Fruit fly (Drosophila melanogaster) whole organism, prepupa: ENCODE data around the gene CG14322.

ENCODE experiments used
- Blimp-1 ChIP-seq: fragments of 200-800 bp; sonication (Bioruptor generic); optimal IDR thresholded peaks from 3 replicates; lab custom pipeline; 2017; ENCODE audit warnings: missing biosample characterization, missing genetic modification characterization, mild to moderate bottlenecking, moderate library complexity, missing genetic modification reagents
- CG15336 ChIP-seq: fragments of 200-800 bp; sonication (Bioruptor generic); IDR thresholded peaks from 2 replicates; pipeline ENCODE4 v1.3.6; 2022; ENCODE audit warnings: missing biosample characterization, missing genetic modification characterization
- CG1621 ChIP-seq: fragments of 200-800 bp; sonication (Bioruptor generic); optimal IDR thresholded peaks from 3 replicates; lab custom pipeline; 2018; ENCODE audit warnings: missing biosample characterization, mild to moderate bottlenecking, missing genetic modification characterization
- CG16779 ChIP-seq: fragments of 200-800 bp; sonication (Bioruptor generic); optimal IDR thresholded peaks from 3 replicates; lab custom pipeline; 2017; ENCODE audit warnings: missing biosample characterization, mild to moderate bottlenecking, missing genetic modification characterization
- CG3032 ChIP-seq: fragments of 200-800 bp; optimal IDR thresholded peaks from 2 replicates; lab custom pipeline; 2019; ENCODE audit warnings: missing biosample characterization, mild to moderate bottlenecking, missing genetic modification characterization, moderate library complexity
- CG34406 ChIP-seq: fragments of 200-800 bp; sonication (Bioruptor generic); optimal IDR thresholded peaks from 3 replicates; lab custom pipeline; 2016; ENCODE audit warnings: missing biosample characterization, missing genetic modification characterization
- CG3919 ChIP-seq: fragments of 200-800 bp; sonication (Bioruptor generic); optimal IDR thresholded peaks from 3 replicates; lab custom pipeline; 2016; ENCODE audit warnings: missing biosample characterization, missing genetic modification characterization
- CG6792 ChIP-seq: fragments of 200-800 bp; sonication (Bioruptor generic); optimal IDR thresholded peaks from 3 replicates; lab custom pipeline; 2016; ENCODE audit warnings: missing biosample characterization, missing genetic modification characterization
- CG6808 ChIP-seq: fragments of 200-800 bp; sonication (Bioruptor generic); optimal IDR thresholded peaks from 3 replicates; lab custom pipeline; 2017; ENCODE audit warnings: missing biosample characterization, missing genetic modification characterization, mild to moderate bottlenecking, moderate library complexity, missing genetic modification reagents
- CG6854 ChIP-seq: fragments of 200-800 bp; sonication (Bioruptor generic); optimal IDR thresholded peaks from 2 replicates; lab custom pipeline; 2017; ENCODE audit warnings: missing biosample characterization, mild to moderate bottlenecking, missing genetic modification characterization
- CG7368 ChIP-seq: fragments of 200-800 bp; sonication (Bioruptor generic); optimal IDR thresholded peaks from 3 replicates; lab custom pipeline; 2016; ENCODE audit warnings: missing biosample characterization, missing genetic modification characterization
- CG8119 ChIP-seq: fragments of 200-800 bp; sonication (Bioruptor generic); IDR thresholded peaks from 3 replicates; pipeline ENCODE4 v1.3.6; 2022; ENCODE audit warnings: missing biosample characterization, missing genetic modification characterization
- CG9139 ChIP-seq: fragments of 200-800 bp; sonication (Bioruptor generic); optimal IDR thresholded peaks from 3 replicates; lab custom pipeline; 2017; ENCODE audit warnings: missing biosample characterization, mild to moderate bottlenecking, missing genetic modification characterization
- Eip78C ChIP-seq: fragments of 200-800 bp; sonication (Bioruptor generic); peaks from one replicate; lab custom pipeline; 2016; ENCODE audit warnings: missing biosample characterization, missing genetic modification characterization
- Ets21C ChIP-seq: fragments of 200-800 bp; sonication (Bioruptor generic); optimal IDR thresholded peaks from 3 replicates; lab custom pipeline; 2016; ENCODE audit warnings: missing biosample characterization, missing genetic modification characterization
- Hr38 ChIP-seq: sonication (Bioruptor generic); optimal IDR thresholded peaks from 2 replicates; lab custom pipeline; 2016; ENCODE audit warnings: missing biosample characterization, missing genetic modification characterization
- Hr4 ChIP-seq: fragments of 200-800 bp; sonication (Bioruptor generic); optimal IDR thresholded peaks from 3 replicates; lab custom pipeline; 2016; ENCODE audit warnings: missing biosample characterization, missing genetic modification characterization
- Lpt ChIP-seq: fragments of 200-800 bp; sonication (Bioruptor generic); optimal IDR thresholded peaks from 3 replicates; lab custom pipeline; 2016; ENCODE audit warnings: missing biosample characterization, missing genetic modification characterization
- Smox ChIP-seq: fragments of 200-800 bp; sonication (Bioruptor generic); optimal IDR thresholded peaks from 3 replicates; lab custom pipeline; 2016; ENCODE audit warnings: missing biosample characterization, missing genetic modification characterization
- Sox102F ChIP-seq: fragments of 200-800 bp; sonication (Bioruptor generic); optimal IDR thresholded peaks from 2 replicates; lab custom pipeline; 2016; ENCODE audit warnings: missing biosample characterization, mild to moderate bottlenecking, missing genetic modification characterization
- Sox14 ChIP-seq: fragments of 200-800 bp; sonication (Bioruptor generic); optimal IDR thresholded peaks from 3 replicates; lab custom pipeline; 2016; ENCODE audit warnings: missing biosample characterization, missing genetic modification characterization
- achi ChIP-seq: fragments of 200-800 bp; sonication (Bioruptor generic); optimal IDR thresholded peaks from 3 replicates; lab custom pipeline; 2016; ENCODE audit warnings: missing biosample characterization, missing genetic modification characterization
- acj6 ChIP-seq: fragments of 200-800 bp; sonication (Bioruptor generic); optimal IDR thresholded peaks from 3 replicates; lab custom pipeline; 2016; ENCODE audit warnings: missing biosample characterization, missing genetic modification characterization
- esn ChIP-seq: fragments of 200-800 bp; sonication (Bioruptor generic); optimal IDR thresholded peaks from 2 replicates; lab custom pipeline; 2016; ENCODE audit warnings: missing biosample characterization, mild to moderate bottlenecking, missing genetic modification characterization, moderate library complexity
- fd85E ChIP-seq: fragments of 200-800 bp; sonication (Bioruptor generic); optimal IDR thresholded peaks from 3 replicates; lab custom pipeline; 2016; ENCODE audit warnings: missing biosample characterization, missing genetic modification characterization
- lz ChIP-seq: fragments of 200-800 bp; sonication (Bioruptor generic); optimal IDR thresholded peaks from 3 replicates; lab custom pipeline; 2016; ENCODE audit warnings: missing biosample characterization, missing genetic modification characterization
- pdm3 ChIP-seq: fragments of 200-800 bp; sonication (Bioruptor generic); optimal IDR thresholded peaks from 3 replicates; lab custom pipeline; 2016; ENCODE audit warnings: missing biosample characterization, missing genetic modification characterization
- ss ChIP-seq, 2 experiments: fragments of 200-800 bp; sonication (Bioruptor generic); optimal IDR thresholded peaks; 2 replicates in 1 of 2; 3 replicates in 1 of 2; lab custom pipeline; 2017 to 2018; ENCODE audit warnings: mild to moderate bottlenecking in 2 of 2, missing biosample characterization in 2 of 2, missing genetic modification characterization in 2 of 2, moderate library complexity in 1 of 2
- svp ChIP-seq: fragments of 200-800 bp; sonication (Bioruptor generic); peaks from one replicate; lab custom pipeline; 2016; ENCODE audit warnings: missing biosample characterization, missing genetic modification characterization
- topi ChIP-seq: fragments of 200-800 bp; sonication (Bioruptor generic); optimal IDR thresholded peaks from 3 replicates; lab custom pipeline; 2016; ENCODE audit warnings: missing biosample characterization, missing genetic modification characterization
- vri ChIP-seq: fragments of 200-800 bp; sonication (Bioruptor generic); optimal IDR thresholded peaks from 3 replicates; lab custom pipeline; 2016; ENCODE audit warnings: missing biosample characterization, mild to moderate bottlenecking, missing genetic modification characterization

CG14322 gene

DNA sequence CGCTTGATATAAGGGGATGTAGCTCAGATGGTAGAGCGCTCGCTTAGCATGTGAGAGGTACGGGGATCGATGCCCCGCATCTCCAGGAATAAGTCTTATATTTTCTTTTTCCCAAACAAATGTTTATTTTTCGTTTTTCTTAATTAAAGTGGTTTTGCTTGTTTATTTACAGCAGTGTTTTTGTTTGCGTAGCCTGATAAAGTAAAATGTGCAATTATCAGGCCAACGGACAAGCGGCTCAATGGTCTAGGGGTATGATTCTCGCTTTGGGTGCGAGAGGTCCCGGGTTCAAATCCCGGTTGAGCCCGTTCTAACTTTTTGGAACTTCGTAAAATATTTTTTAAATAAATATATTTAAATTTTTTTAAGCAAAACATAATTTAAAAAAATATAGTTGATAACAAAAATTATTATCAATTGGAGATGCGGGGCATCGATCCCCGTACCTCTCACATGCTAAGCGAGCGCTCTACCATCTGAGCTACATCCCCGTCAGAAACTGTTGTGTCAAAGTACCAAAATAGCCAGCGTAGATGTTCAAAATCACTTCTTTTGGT lies 27.7 kb upstream of the CG14322 start (continued):
- TF ChIP-seq vri (peak; percentile 42), achi (no peak), CG15336 (peak; percentile 51), lz (GFP tag; lab: Kevin White, UChicago) (no peak), Ets21C (no peak), CG8119 (peak; percentile 82), fd85E (GFP tag; lab: Kevin White, UChicago) (no peak), CG7368 (no peak), Blimp-1 (GFP tag; lab: Kevin White, UChicago) (no peak), ss (GFP tag; optimal IDR thresholded peaks at IDR 0.05; lab: Kevin White, UChicago) (peak; percentile 86 to 88), esn (GFP tag; lab: Kevin White, UChicago) (peak; percentile 6), CG6792 (no peak), Hr4 (GFP tag; lab: Kevin White, UChicago) (no peak), Sox14 (GFP tag; lab: Kevin White, UChicago) (no peak), acj6 (GFP tag; lab: Kevin White, UChicago) (no peak), CG6854 (GFP tag; lab: Kevin White, UChicago) (peak; percentile 73), CG6808 (GFP tag; lab: Kevin White, UChicago) (peak; percentile 77), CG9139 (GFP tag; lab: Kevin White, UChicago) (peak; percentile 88), topi (GFP tag; lab: Kevin White, UChicago) (peak; percentile 0), CG3919 (GFP tag; lab: Kevin White, UChicago) (peak; percentile 38)
- TF ChIP-seq, all 60 proteins: peak for 29

DNA sequence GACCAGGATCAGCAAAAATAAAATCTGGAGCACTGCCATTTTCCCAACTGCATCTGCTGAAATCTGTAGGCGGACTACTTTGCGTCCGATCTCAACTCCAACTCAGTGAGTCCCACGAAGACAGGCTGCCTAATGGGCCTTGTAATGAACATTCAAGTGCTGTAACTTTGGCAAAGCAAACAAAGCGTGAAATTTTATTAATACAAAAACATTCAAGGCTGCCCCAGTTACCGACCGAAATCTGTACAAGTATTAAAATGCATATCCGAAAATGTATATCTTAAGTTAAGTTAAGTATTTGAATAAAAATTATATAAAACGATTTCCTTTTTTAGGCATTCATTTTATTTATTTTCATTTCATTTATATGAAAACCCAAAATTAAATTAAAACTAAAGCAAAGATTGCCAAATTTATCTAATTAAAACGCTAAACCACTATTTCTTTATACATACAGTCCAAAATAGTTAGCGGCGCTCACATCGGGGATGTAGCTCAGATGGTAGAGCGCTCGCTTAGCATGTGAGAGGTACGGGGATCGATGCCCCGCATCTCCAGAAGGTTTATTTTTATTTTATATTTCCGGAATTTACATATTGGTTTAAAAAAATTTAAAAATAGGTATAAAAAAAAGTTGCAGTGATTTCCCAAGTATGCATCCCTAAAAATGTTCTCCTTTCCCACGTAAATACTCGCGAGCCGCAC lies 25.3 kb upstream of the CG14322 start, which contains the start of gene CG14323:
CG14323 (minus strand) TSS at position 51 of the 705 bp plus-strand sequence.
- TF ChIP-seq lz (GFP tag; lab: Kevin White, UChicago) (no peak), Eip78C (peak; percentile 46)
- TF ChIP-seq, all 60 proteins: peak for 1

DNA sequence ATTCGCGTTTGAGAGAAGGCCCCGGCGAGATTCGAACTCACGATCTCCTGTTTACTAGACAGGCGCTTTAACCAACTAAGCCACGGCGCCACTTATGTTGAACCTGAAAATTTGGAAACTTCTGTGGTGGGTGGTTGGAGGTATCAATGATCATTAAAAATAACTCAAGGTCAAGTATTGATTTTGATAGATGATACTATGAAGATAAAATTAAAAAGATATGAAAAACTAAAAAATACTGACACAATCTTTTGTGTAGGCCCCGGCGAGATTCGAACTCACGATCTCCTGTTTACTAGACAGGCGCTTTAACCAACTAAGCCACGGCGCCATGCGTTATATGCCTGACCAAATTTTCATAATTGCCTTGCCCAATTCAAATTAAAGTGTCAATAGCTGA lies 22.9 kb upstream of the CG14322 start:
- TF ChIP-seq Lpt (GFP tag; lab: Kevin White, UChicago) (no peak), CG16779 (tag; lab: Kevin White, UChicago) (no peak), Smox (GFP tag; lab: Kevin White, UChicago) (no peak), CG9139 (GFP tag; lab: Kevin White, UChicago) (no peak), CG3032 (tag; lab: Kevin White, UChicago) (no peak), CG6792 (no peak), Ets21C (no peak), pdm3 (GFP tag; lab: Kevin White, UChicago) (no peak), Hr38 (GFP tag; lab: Kevin White, UChicago) (no peak), Eip78C (peak; percentile 48), topi (GFP tag; lab: Kevin White, UChicago) (no peak), CG34406 (GFP tag; lab: Kevin White, UChicago) (no peak), svp (GFP tag; lab: Kevin White, UChicago) (peak; percentile 53), CG1621 (tag; lab: Kevin White, UChicago) (no peak), acj6 (GFP tag; lab: Kevin White, UChicago) (no peak)

DNA sequence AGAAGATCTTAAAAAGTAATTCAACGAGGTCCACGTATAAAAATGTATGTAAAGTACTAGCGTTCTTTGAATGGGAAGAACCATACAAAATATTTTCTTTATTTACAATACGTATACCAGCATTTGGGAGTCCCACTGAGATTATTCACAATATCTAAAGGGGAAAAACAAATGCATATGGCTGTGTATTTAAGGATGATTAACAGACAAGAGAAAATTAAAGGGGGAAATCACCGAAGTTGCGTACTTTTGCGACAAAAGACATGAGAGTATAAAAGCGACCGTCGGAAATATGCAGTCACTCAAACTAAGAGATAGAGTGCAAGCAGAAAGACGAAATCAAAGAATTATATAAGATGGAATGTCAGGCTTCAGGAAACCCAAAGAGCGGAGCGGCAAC lies 22.5 kb upstream of the CG14322 start, which contains the start of gene AttD:
AttD (plus strand) TSS at position 301 of the 400 bp plus-strand sequence.
- TF ChIP-seq Sox102F (GFP tag; lab: Kevin White, UChicago) (no peak), Sox14 (GFP tag; lab: Kevin White, UChicago) (no peak), Eip78C (peak; percentile 25)

DNA sequence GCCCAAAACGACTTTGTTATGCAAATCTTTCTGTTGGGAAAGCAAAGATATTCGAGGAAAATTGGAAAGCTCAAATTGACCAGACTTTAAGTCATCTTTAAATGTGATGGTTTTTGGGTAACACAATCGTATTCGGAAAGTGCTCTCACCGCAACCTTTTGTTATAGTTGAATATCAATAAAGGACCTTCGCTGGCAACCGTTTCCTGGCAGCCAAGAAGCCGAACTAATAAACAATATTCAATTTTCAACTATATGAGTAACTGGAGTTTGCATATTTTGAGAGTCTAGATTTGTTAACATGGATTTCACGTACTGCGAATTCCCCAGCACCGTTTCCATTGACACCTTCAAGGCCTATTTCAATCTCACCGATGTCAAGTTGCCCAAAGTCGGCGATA lies 20.7 kb upstream of the CG14322 start, which contains the start of gene CG14325:
CG14325 (plus strand) TSS at position 301 of the 400 bp plus-strand sequence.
- no peak for TF ChIP-seq CG6808 (GFP tag; lab: Kevin White, UChicago)
